Fruit fly (Drosophila melanogaster): ENCODE results near the gene Oga.

The Oga gene

DNA sequence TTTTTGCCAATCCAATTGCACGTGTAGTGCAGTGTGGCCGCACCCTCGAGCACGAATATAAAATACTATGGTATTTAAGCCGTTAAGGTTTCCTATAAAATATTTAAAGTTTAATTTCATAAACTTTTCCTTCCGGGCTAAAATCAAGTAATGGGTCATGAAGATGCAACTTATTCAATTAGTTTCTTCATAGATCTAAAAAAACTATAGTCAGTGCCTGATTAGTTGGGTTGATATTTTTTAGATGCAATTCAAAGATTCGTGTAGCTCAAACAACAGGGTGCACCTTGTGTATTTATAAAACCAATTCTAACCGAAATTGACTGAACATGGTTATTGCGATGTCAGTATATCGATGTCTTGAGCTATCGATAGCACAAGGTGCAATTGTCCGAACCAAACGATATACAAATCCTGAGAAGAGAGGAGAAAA lies at the start of gene Oga, which contains the start of gene Smyd5 (continued):
- TF ChIP-seq HLHmδ (GFP tag; optimal IDR thresholded peaks at IDR 0.05) (no peak), CG12942 (GFP tag; optimal IDR thresholded peaks at IDR 0.05) (no peak), fru (optimal IDR thresholded peaks at IDR 0.05) (no peak), CG1529 (GFP tag; optimal IDR thresholded peaks at IDR 0.05) (no peak), CG15514 (GFP tag; optimal IDR thresholded peaks at IDR 0.05) (peak; percentile 28), CG15601 (tag; optimal IDR thresholded peaks at IDR 0.05) (no peak), Hand (GFP tag; optimal IDR thresholded peaks at IDR 0.05) (no peak), p53 (GFP tag; optimal IDR thresholded peaks at IDR 0.05) (no peak), Hey (tag; optimal IDR thresholded peaks at IDR 0.05) (no peak), emc (GFP tag; optimal IDR thresholded peaks at IDR 0.05) (no peak), esg (GFP tag; conservative IDR thresholded peaks at IDR 0.05) (no peak), Abd-B (GFP tag; optimal IDR thresholded peaks at IDR 0.05) (peak; percentile 30), Opbp (GFP tag; IDR thresholded peaks at IDR 0.05; ENCODE audit: partially characterized antibody) (peak; percentile 95), gcm (GFP tag; optimal IDR thresholded peaks at IDR 0.05) (peak; percentile 20), ase (GFP tag; IDR thresholded peaks at IDR 0.05) (no peak), CG10543 (GFP tag; optimal IDR thresholded peaks at IDR 0.05) (no peak), CG18619 (GFP tag; optimal IDR thresholded peaks at IDR 0.05) (peak; percentile 40), Antp (GFP tag; optimal IDR thresholded peaks at IDR 0.05) (peak; percentile 23), CG2116 (GFP tag; optimal IDR thresholded peaks at IDR 0.05) (peak; percentile 87), unpg (GFP tag; optimal IDR thresholded peaks at IDR 0.05) (peak; percentile 32), dan (GFP tag; IDR thresholded peaks at IDR 0.05) (no peak), Sox102F (GFP tag; optimal IDR thresholded peaks at IDR 0.05) (no peak), CG2129 (GFP tag; IDR thresholded peaks at IDR 0.05; ENCODE audit: partially characterized antibody) (peak; percentile 75), Ets97D (GFP tag; optimal IDR thresholded peaks at IDR 0.05) (peak; percentile 81), HHEX (GFP tag; optimal IDR thresholded peaks at IDR 0.05) (no peak), gt (GFP tag; IDR thresholded peaks at IDR 0.05) (no peak), CG8765 (GFP tag; IDR thresholded peaks at IDR 0.05) (no peak), gsb-n (tag; optimal IDR thresholded peaks at IDR 0.05) (no peak), pita (GFP tag; optimal IDR thresholded peaks at IDR 0.05) (no peak), Kr (GFP tag; optimal IDR thresholded peaks at IDR 0.05) (no peak), Spps (tag; optimal IDR thresholded peaks at IDR 0.05) (no peak), Six4 (GFP tag; optimal IDR thresholded peaks at IDR 0.05) (no peak), CG9609 (GFP tag; optimal IDR thresholded peaks at IDR 0.05) (peak; percentile 26), Aef1 (GFP tag; IDR thresholded peaks at IDR 0.05) (no peak), Drgx (GFP tag; IDR thresholded peaks at IDR 0.05) (no peak), gem (tag; optimal IDR thresholded peaks at IDR 0.05) (no peak), CG3065 (GFP tag; optimal IDR thresholded peaks at IDR 0.05) (no peak), so (GFP tag; IDR thresholded peaks at IDR 0.05) (no peak), Hmr (GFP tag; optimal IDR thresholded peaks at IDR 0.05) (no peak), bbx (GFP tag; IDR thresholded peaks at IDR 0.05; ENCODE audit: partially characterized antibody) (peak; percentile 96), nom (GFP tag; optimal IDR thresholded peaks at IDR 0.05) (peak; percentile 0), CG8281 (tag; optimal IDR thresholded peaks at IDR 0.05) (no peak), dimm (GFP tag; IDR thresholded peaks at IDR 0.05) (no peak), CG6254 (GFP tag; optimal IDR thresholded peaks at IDR 0.05) (peak; percentile 100), CG3995 (GFP tag; optimal IDR thresholded peaks at IDR 0.05) (no peak), bsh (GFP tag; optimal IDR thresholded peaks at IDR 0.05) (peak in 1 of 2 experiments; percentile 11), ems (GFP tag; optimal IDR thresholded peaks at IDR 0.05) (no peak), CG11696 (GFP tag; IDR thresholded peaks at IDR 0.05) (no peak), nerfin-2 (GFP tag; IDR thresholded peaks at IDR 0.05; ENCODE audit: partially characterized antibody) (peak; percentile 93), CG3407 (GFP tag; optimal IDR thresholded peaks at IDR 0.05) (no peak), CG17186 (GFP tag; optimal IDR thresholded peaks at IDR 0.05) (peak; percentile 50)
